Fruit fly (Drosophila melanogaster) whole organism, embryonic: ENCODE results near the gene Vha36-3.

Experiments
- Abd-B ChIP-seq: fragments of 200-800 bp; sonication (Bioruptor generic); optimal IDR thresholded peaks from 2 replicates; lab custom pipeline; 2018; ENCODE audit warnings: missing biosample characterization, mild to moderate bottlenecking, missing genetic modification characterization, moderate library complexity
- Bgb ChIP-seq: fragments of 200-800 bp; sonication (Bioruptor generic); IDR thresholded peaks from 2 replicates; pipeline ENCODE4 v1.3.6; 2022; ENCODE audit warnings: missing biosample characterization, missing genetic modification characterization; ENCODE audit not compliant: partially characterized antibody
- C15 ChIP-seq: fragments of 200-800 bp; sonication (Bioruptor generic); IDR thresholded peaks from 3 replicates; pipeline ENCODE4 v1.3.6; 2022; ENCODE audit warnings: missing biosample characterization, missing genetic modification characterization
- CG10366 ChIP-seq: fragments of 200-800 bp; sonication (Bioruptor generic); IDR thresholded peaks from 2 replicates; pipeline ENCODE4 v1.3.6; 2022; ENCODE audit warnings: missing biosample characterization, missing genetic modification characterization
- CG10979 ChIP-seq: fragments of 200-800 bp; sonication (Bioruptor generic); optimal IDR thresholded peaks from 2 replicates; lab custom pipeline; 2018; ENCODE audit warnings: missing biosample characterization, mild to moderate bottlenecking, missing genetic modification characterization, moderate library complexity
- CG11723 ChIP-seq: fragments of 200-800 bp; sonication (Bioruptor generic); optimal IDR thresholded peaks from 2 replicates; lab custom pipeline; 2017; ENCODE audit warnings: missing biosample characterization, mild to moderate bottlenecking, missing genetic modification characterization
- CG12236 ChIP-seq: fragments of 200-800 bp; sonication (Bioruptor generic); optimal IDR thresholded peaks from 2 replicates; lab custom pipeline; 2016; ENCODE audit warnings: missing biosample characterization, missing genetic modification characterization
- CG1233 ChIP-seq: fragments of 200-800 bp; sonication (Bioruptor generic); optimal IDR thresholded peaks from 4 replicates; lab custom pipeline; 2018; ENCODE audit warnings: missing biosample characterization, mild to moderate bottlenecking, missing genetic modification characterization
- CG14050 ChIP-seq: fragments of 200-800 bp; sonication (Bioruptor generic); IDR thresholded peaks from 3 replicates; pipeline ENCODE4 v1.3.6; 2022; ENCODE audit warnings: missing biosample characterization, missing genetic modification characterization
- CG1603 ChIP-seq: fragments of 200-800 bp; sonication (Bioruptor generic); optimal IDR thresholded peaks from 2 replicates; lab custom pipeline; 2019; ENCODE audit warnings: missing biosample characterization, mild to moderate bottlenecking, missing genetic modification characterization, moderate library complexity
- CG16863 ChIP-seq: fragments of 200-800 bp; sonication (Bioruptor generic); optimal IDR thresholded peaks from 3 replicates; lab custom pipeline; 2016; ENCODE audit warnings: missing biosample characterization, missing genetic modification characterization
- CG17361 ChIP-seq: fragments of 200-800 bp; sonication (Bioruptor generic); IDR thresholded peaks from 3 replicates; pipeline ENCODE4 v1.3.6; 2022; ENCODE audit warnings: missing biosample characterization, missing genetic modification characterization
- CG17912 ChIP-seq: fragments of 200-800 bp; sonication (Bioruptor generic); optimal IDR thresholded peaks from 2 replicates; lab custom pipeline; 2018; ENCODE audit warnings: missing biosample characterization, mild to moderate bottlenecking, missing genetic modification characterization
- CG32532 ChIP-seq: fragments of 200-800 bp; sonication (Bioruptor generic); IDR thresholded peaks from 2 replicates; pipeline ENCODE4 v1.3.6; 2022; ENCODE audit warnings: missing biosample characterization, missing genetic modification characterization
- CG34376 ChIP-seq: fragments of 200-800 bp; sonication (Bioruptor generic); optimal IDR thresholded peaks from 2 replicates; lab custom pipeline; 2018; ENCODE audit warnings: missing biosample characterization, mild to moderate bottlenecking, missing genetic modification characterization
- CG3838 ChIP-seq: fragments of 200-800 bp; sonication (Bioruptor generic); optimal IDR thresholded peaks from 3 replicates; lab custom pipeline; 2016; ENCODE audit warnings: missing biosample characterization, missing genetic modification characterization
- CG4282 ChIP-seq: fragments of 200-800 bp; sonication (Bioruptor generic); optimal IDR thresholded peaks from 2 replicates; lab custom pipeline; 2016; ENCODE audit warnings: missing biosample characterization, missing genetic modification characterization
- CG7839 ChIP-seq: fragments of 200-800 bp; sonication (Bioruptor generic); optimal IDR thresholded peaks from 3 replicates; lab custom pipeline; 2018; ENCODE audit warnings: missing biosample characterization, mild to moderate bottlenecking, missing genetic modification characterization, moderate library complexity
- CG8290 ChIP-seq, 3 experiments: fragments of 200-800 bp; sonication (Bioruptor generic); optimal IDR thresholded peaks; 2 replicates each; lab custom pipeline; 2016 to 2019; ENCODE audit warnings: missing biosample characterization in 3 of 3, missing genetic modification characterization in 3 of 3, mild to moderate bottlenecking in 2 of 3, moderate library complexity in 1 of 3
- CkIIα-i1 ChIP-seq: fragments of 200-800 bp; sonication (Bioruptor generic); IDR thresholded peaks from 2 replicates; pipeline ENCODE4 v1.3.6; 2022; ENCODE audit warnings: missing biosample characterization, missing genetic modification characterization
- CoRest ChIP-seq: fragments of 200-800 bp; sonication (Bioruptor generic); optimal IDR thresholded peaks from 3 replicates; lab custom pipeline; 2018; ENCODE audit warnings: missing biosample characterization, mild to moderate bottlenecking, missing genetic modification characterization, moderate library complexity
- Deaf1 ChIP-seq: fragments of 200-800 bp; optimal IDR thresholded peaks from 3 replicates; lab custom pipeline; 2019; ENCODE audit warnings: missing biosample characterization, mild to moderate bottlenecking, missing genetic modification characterization, moderate library complexity
- Dfd ChIP-seq, 2 experiments: fragments of >200 bp; optimal IDR thresholded peaks; 2 replicates each; lab custom pipeline; 2017; ENCODE audit warnings: missing biosample characterization in 2 of 2, missing genetic modification characterization in 2 of 2
- Ets65A ChIP-seq: fragments of 200-800 bp; sonication (Bioruptor generic); peaks from one replicate; lab custom pipeline; 2016; ENCODE audit warnings: missing biosample characterization, missing genetic modification characterization
- H15 ChIP-seq: fragments of 200-800 bp; sonication (Bioruptor generic); IDR thresholded peaks from 3 replicates; pipeline ENCODE4 v1.3.6; 2022; ENCODE audit warnings: missing biosample characterization, missing genetic modification characterization
- HLH4C ChIP-seq: fragments of 200-800 bp; sonication (Bioruptor generic); IDR thresholded peaks from 3 replicates; pipeline ENCODE4 v1.3.6; 2022; ENCODE audit warnings: missing biosample characterization, missing genetic modification characterization; ENCODE audit not compliant: partially characterized antibody
- HLHmδ ChIP-seq: fragments of 200-800 bp; sonication (Bioruptor generic); optimal IDR thresholded peaks from 2 replicates; lab custom pipeline; 2018; ENCODE audit warnings: missing biosample characterization, mild to moderate bottlenecking, missing genetic modification characterization, moderate library complexity
- Hr39 ChIP-seq: fragments of >200 bp; optimal IDR thresholded peaks from 2 replicates; lab custom pipeline; 2017
- Meics ChIP-seq: fragments of 200-800 bp; sonication (Bioruptor generic); optimal IDR thresholded peaks from 2 replicates; lab custom pipeline; 2017; ENCODE audit warnings: missing biosample characterization, mild to moderate bottlenecking, missing genetic modification characterization
- Mes4 ChIP-seq: fragments of 200-800 bp; sonication (Bioruptor generic); optimal IDR thresholded peaks from 2 replicates; lab custom pipeline; 2016; ENCODE audit warnings: missing biosample characterization, missing genetic modification characterization
- Ptx1 ChIP-seq: fragments of 200-800 bp; sonication (Bioruptor generic); IDR thresholded peaks from 2 replicates; pipeline ENCODE4 v1.3.6; 2022; ENCODE audit warnings: missing biosample characterization, missing genetic modification characterization
- Tbp ChIP-seq: fragments of >200 bp; optimal IDR thresholded peaks from 2 replicates; lab custom pipeline; 2018; ENCODE audit warnings: missing biosample characterization, missing genetic modification characterization
- al ChIP-seq: fragments of 200-800 bp; sonication (Bioruptor generic); IDR thresholded peaks from 2 replicates; pipeline ENCODE4 v1.3.6; 2022; ENCODE audit warnings: missing biosample characterization, missing genetic modification characterization
- cato ChIP-seq: fragments of 200-800 bp; sonication (Bioruptor generic); optimal IDR thresholded peaks from 2 replicates; lab custom pipeline; 2016; ENCODE audit warnings: missing biosample characterization, missing genetic modification characterization, borderline replicate concordance
- gce ChIP-seq: fragments of 200-800 bp; sonication (Bioruptor generic); IDR thresholded peaks from 3 replicates; pipeline ENCODE4 v1.3.6; 2022; ENCODE audit warnings: missing biosample characterization, missing genetic modification characterization
- hbn ChIP-seq: fragments of 200-800 bp; sonication (Bioruptor generic); IDR thresholded peaks from 2 replicates; pipeline ENCODE4 v1.3.6; 2022; ENCODE audit warnings: missing biosample characterization, missing genetic modification characterization; ENCODE audit not compliant: partially characterized antibody
- ken ChIP-seq: fragments of 200-800 bp; sonication (Bioruptor generic); IDR thresholded peaks from 3 replicates; pipeline ENCODE4 v1.3.6; 2022; ENCODE audit warnings: missing biosample characterization, missing genetic modification characterization
- lola ChIP-seq, 3 experiments: fragments of >200 bp in 2 of 3; fragments of 200-800 bp in 1 of 3; sonication (Bioruptor generic) in 1 of 3; optimal IDR thresholded peaks; 2 replicates each; lab custom pipeline; 2017 to 2019; ENCODE audit warnings: missing biosample characterization in 3 of 3, missing genetic modification characterization in 3 of 3, mild to moderate bottlenecking in 1 of 3, moderate library complexity in 1 of 3
- nau ChIP-seq: fragments of 200-800 bp; sonication (Bioruptor generic); optimal IDR thresholded peaks from 3 replicates; lab custom pipeline; 2017; ENCODE audit warnings: missing biosample characterization, mild to moderate bottlenecking, missing genetic modification characterization, missing genetic modification reagents
- nom ChIP-seq: fragments of 200-800 bp; sonication (Bioruptor generic); optimal IDR thresholded peaks from 2 replicates; lab custom pipeline; 2017; ENCODE audit warnings: missing biosample characterization, missing genetic modification characterization, mild to moderate bottlenecking, moderate library complexity, missing genetic modification reagents
- pfk ChIP-seq: fragments of 200-800 bp; sonication (Bioruptor generic); optimal IDR thresholded peaks from 2 replicates; lab custom pipeline; 2018; ENCODE audit warnings: missing biosample characterization, mild to moderate bottlenecking, missing genetic modification characterization, moderate library complexity
- ranshi ChIP-seq: fragments of 200-800 bp; sonication (Bioruptor generic); IDR thresholded peaks from 2 replicates; pipeline ENCODE4 v1.3.6; 2022; ENCODE audit warnings: missing biosample characterization, missing genetic modification characterization
- ro ChIP-seq: fragments of 200-800 bp; sonication (Bioruptor generic); IDR thresholded peaks from 2 replicates; pipeline ENCODE4 v1.3.6; 2022; ENCODE audit warnings: missing biosample characterization, missing genetic modification characterization
- sens-2 ChIP-seq: fragments of 200-800 bp; sonication (Bioruptor generic); IDR thresholded peaks from 2 replicates; pipeline ENCODE4 v1.3.6; 2022; ENCODE audit warnings: missing biosample characterization, missing genetic modification characterization
- slou ChIP-seq: fragments of 200-800 bp; sonication (Bioruptor generic); optimal IDR thresholded peaks from 3 replicates; lab custom pipeline; 2016; ENCODE audit warnings: missing biosample characterization, missing genetic modification characterization
- stwl ChIP-seq: fragments of 200-800 bp; sonication (Bioruptor generic); optimal IDR thresholded peaks from 3 replicates; lab custom pipeline; 2018; ENCODE audit warnings: missing biosample characterization, mild to moderate bottlenecking, missing genetic modification characterization, moderate library complexity
- tgo ChIP-seq: fragments of 200-800 bp; sonication (Bioruptor generic); IDR thresholded peaks from 3 replicates; pipeline ENCODE4 v1.3.6; 2022; ENCODE audit warnings: missing biosample characterization, missing genetic modification characterization
- tll ChIP-seq, 2 experiments: fragments of 200-800 bp in 1 of 2; fragments of >200 bp in 1 of 2; sonication (Bioruptor generic) in 1 of 2; optimal IDR thresholded peaks; 2 replicates each; lab custom pipeline; 2017 to 2019; ENCODE audit warnings: missing biosample characterization in 2 of 2, missing genetic modification characterization in 2 of 2, mild to moderate bottlenecking in 1 of 2, moderate library complexity in 1 of 2
- unpg ChIP-seq: fragments of 200-800 bp; sonication (Bioruptor generic); optimal IDR thresholded peaks from 3 replicates; lab custom pipeline; 2018; ENCODE audit warnings: missing biosample characterization, mild to moderate bottlenecking, missing genetic modification characterization, moderate library complexity

The Vha36-3 gene

dm6 chrX:2608470-2609157 is 28.3 kb upstream of the Vha36-3 start, which contains the start of gene Smyd3 (continued):
- TF ChIP-seq CoRest (tag; lab: Kevin White, UChicago) (peak; percentile 72), CG1603 (peak; percentile 73), CG10366 (GFP tag; lab: Robert Waterston, UW) (peak; percentile 84), CG34376 (peak; percentile 42), CG1233 (GFP tag; lab: Kevin White, UChicago) (peak; percentile 61), CG12236 (GFP tag; lab: Kevin White, UChicago) (no peak), CG32532 (GFP tag; lab: Robert Waterston, UW) (peak; percentile 89), unpg (peak; percentile 80), CG11723 (peak; percentile 57), CkIIα-i1 (GFP tag; lab: Robert Waterston, UW) (no peak), CG10979 (tag; lab: Kevin White, UChicago) (peak; percentile 65), CG4282 (GFP tag; lab: Kevin White, UChicago) (no peak), lola (GFP tag; optimal IDR thresholded peaks at IDR 0.05; lab: Kevin White, UChicago) (peak in 1 of 3 experiments; percentile 50), Deaf1 (tag; lab: Kevin White, UChicago) (no peak), CG17912 (GFP tag; lab: Kevin White, UChicago) (no peak), stwl (tag; lab: Kevin White, UChicago) (peak; percentile 17), Mes4 (peak; percentile 34), Ptx1 (peak; percentile 89), H15 (GFP tag; lab: Robert Waterston, UW) (peak; percentile 76; the same call in 2 of the 3 replicates), CG14050 (GFP tag; lab: Robert Waterston, UW) (peak; percentile 72), CG8290 (GFP tag; optimal IDR thresholded peaks at IDR 0.05; lab: Kevin White, UChicago) (peak; percentile 61), CG8290 (tag; optimal IDR thresholded peaks at IDR 0.05; lab: Kevin White, UChicago) (no peak), tll (GFP tag; optimal IDR thresholded peaks at IDR 0.05; lab: Kevin White, UChicago) (no peak), ranshi (GFP tag; lab: Robert Waterston, UW) (peak; percentile 79), gce (GFP tag; lab: Robert Waterston, UW) (0 out of 3 replicates have a peak, but pooled peaks have one; percentile 49), ro (GFP tag; lab: Robert Waterston, UW) (peak; percentile 19; the same call in 1 of the 2 replicates), slou (GFP tag; lab: Kevin White, UChicago) (peak; percentile 28), al (peak; percentile 67), pfk (no peak), CG3838 (GFP tag; lab: Kevin White, UChicago) (peak; percentile 50), HLHmδ (GFP tag; lab: Kevin White, UChicago) (no peak), Dfd (GFP tag; optimal IDR thresholded peaks at IDR 0.05; lab: Kevin White, UChicago) (no peak), hbn (no peak), Tbp (GFP tag; lab: Kevin White, UChicago) (no peak), cato (GFP tag; lab: Kevin White, UChicago) (peak; percentile 15), nom (peak; percentile 53), ken (GFP tag; lab: Robert Waterston, UW) (peak; percentile 75; the same call in 2 of the 3 replicates), Bgb (GFP tag; lab: Robert Waterston, UW) (peak; percentile 13; the same call in 1 of the 2 replicates), Abd-B (GFP tag; lab: Kevin White, UChicago) (peak; percentile 51), CG7839 (no peak), Ets65A (GFP tag; lab: Kevin White, UChicago) (peak; percentile 97), C15 (GFP tag; lab: Robert Waterston, UW) (peak; percentile 64; the same call in 1 of the 3 replicates), Meics (peak; percentile 81), CG17361 (GFP tag; lab: Robert Waterston, UW) (peak; percentile 66), CG16863 (GFP tag; lab: Kevin White, UChicago) (peak; percentile 58), tgo (GFP tag; lab: Robert Waterston, UW) (peak; percentile 85), HLH4C (GFP tag; lab: Robert Waterston, UW) (no peak), sens-2 (peak; percentile 60; the same call in 1 of the 2 replicates), Hr39 (lab: Kevin White, UChicago) (no peak), nau (GFP tag; lab: Kevin White, UChicago) (no peak)
